Worm (Caenorhabditis elegans) whole organism, L4/young adult: Measurements from ENCODE around the gene C25E10.8.

Experiments
- W03F9.2 ChIP-seq: fragments of 150-350 bp; optimal IDR thresholded peaks from 2 replicates; lab custom pipeline; 2014; ENCODE audit warnings: missing biosample characterization, missing genetic modification characterization
- dao-5 ChIP-seq: sonication (generic microtip); optimal IDR thresholded peaks from 2 replicates; lab custom pipeline; 2016; ENCODE audit warnings: missing genotype, missing genetic modification characterization, moderate library complexity, missing compliant biosample characterization
- him-1 ChIP-seq: sonication (generic microtip); optimal IDR thresholded peaks from 2 replicates; lab custom pipeline; 2016; ENCODE audit warnings: missing genotype, missing genetic modification reagents, missing genetic modification characterization, missing compliant biosample characterization

DNA sequence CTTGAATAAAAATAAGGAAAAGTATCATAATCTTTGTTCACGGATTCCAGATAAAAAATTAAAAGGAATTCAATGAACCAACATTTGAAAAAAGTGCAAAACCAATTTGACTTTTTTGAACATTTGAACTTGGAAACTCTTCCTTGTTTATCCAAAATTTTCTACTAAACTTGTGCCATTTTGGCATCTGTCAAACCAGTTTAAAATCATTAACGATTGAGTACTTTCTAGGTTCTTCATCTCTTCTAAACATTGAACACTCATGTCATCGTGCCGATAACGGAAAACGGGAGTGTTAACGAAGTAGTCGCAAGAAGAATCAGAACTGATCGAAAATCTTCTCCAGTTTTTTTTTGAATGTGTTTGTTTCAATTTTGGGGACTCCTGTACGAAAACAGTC, 30.4 kb upstream of the C25E10.8 start:
- TF ChIP-seq him-1 (tag; lab: Kevin White, UChicago) (no peak), dao-5 (tag; lab: Kevin White, UChicago) (no peak), W03F9.2 (tag; lab: Kevin White, UChicago) (no peak)
